Worm (Caenorhabditis elegans) whole organism, L1 larva: ENCODE results near the gene C35D6.4.

Source experiments
- C04F5.9 ChIP-seq: sonication (generic microtip); optimal IDR thresholded peaks from 2 replicates; lab custom pipeline; 2016; ENCODE audit warnings: missing genetic modification characterization, missing compliant biosample characterization
- F16B12.6 ChIP-seq: fragments of 150-350 bp; optimal IDR thresholded peaks from 2 replicates; lab custom pipeline; 2014; ENCODE audit warnings: missing biosample characterization, missing genetic modification characterization
- aha-1 ChIP-seq: fragments of 150-350 bp; optimal IDR thresholded peaks from 2 replicates; lab custom pipeline; 2014; ENCODE audit warnings: missing biosample characterization, missing genetic modification characterization
- blmp-1 ChIP-seq: fragments of 150-350 bp; optimal IDR thresholded peaks from 2 replicates; lab custom pipeline; 2014; ENCODE audit warnings: missing biosample characterization, missing genetic modification characterization
- ceh-63 ChIP-seq: fragments of 200-800 bp; sonication (Bioruptor generic); optimal IDR thresholded peaks from 2 replicates; lab custom pipeline; 2018; ENCODE audit warnings: mild to moderate bottlenecking, missing genetic modification characterization, missing compliant biosample characterization
- ceh-8 ChIP-seq: fragments of 200-800 bp; sonication (Bioruptor generic); optimal IDR thresholded peaks from 2 replicates; lab custom pipeline; 2018; ENCODE audit warnings: mild to moderate bottlenecking, missing genetic modification characterization, moderate library complexity, missing compliant biosample characterization
- ceh-82 ChIP-seq, 3 experiments: fragments of 150-350 bp in 1 of 3; sonication (generic microtip) in 2 of 3; optimal IDR thresholded peaks; 2 replicates each; lab custom pipeline; 2014 to 2017; ENCODE audit warnings: missing biosample characterization in 3 of 3, missing genetic modification characterization in 3 of 3
- ces-1 ChIP-seq: fragments of 150-350 bp; optimal IDR thresholded peaks from 2 replicates; lab custom pipeline; 2014; ENCODE audit warnings: missing biosample characterization, missing genetic modification reagents, missing genetic modification characterization
- dpl-1 ChIP-seq, 3 experiments: fragments of 150-350 bp in 2 of 3; sonication (generic microtip) in 1 of 3; optimal IDR thresholded peaks; 2 replicates each; lab custom pipeline; 2014 to 2017; ENCODE audit warnings: missing biosample characterization in 3 of 3, missing genetic modification characterization in 3 of 3, missing genetic modification reagents in 3 of 3
- efl-1 ChIP-seq, 4 experiments: fragments of 150-350 bp; optimal IDR thresholded peaks in 3 of 4; peaks in 1 of 4; 1 replicate in 1 of 4; 2 replicates in 3 of 4; lab custom pipeline; 2014; ENCODE audit warnings: missing biosample characterization in 2 of 4, missing genetic modification characterization in 2 of 4, missing genetic modification reagents in 2 of 4
- egl-27 ChIP-seq, 2 experiments: fragments of 150-350 bp in 1 of 2; sonication (generic microtip); optimal IDR thresholded peaks; 3 replicates each; lab custom pipeline; 2017 to 2018; ENCODE audit warnings: missing biosample characterization in 2 of 2, missing genetic modification characterization in 2 of 2, missing genetic modification reagents in 2 of 2
- ets-5 ChIP-seq: fragments of 200-800 bp; sonication (Bioruptor generic); IDR thresholded peaks from 2 replicates; pipeline ENCODE4 v1.3.6; 2022; ENCODE audit warnings: missing genetic modification characterization, missing compliant biosample characterization
- fkh-8 ChIP-seq: sonication (generic microtip); optimal IDR thresholded peaks from 2 replicates; lab custom pipeline; 2016; ENCODE audit warnings: mild to moderate bottlenecking, missing genetic modification characterization, missing compliant biosample characterization
- fos-1 ChIP-seq: fragments of 150-350 bp; optimal IDR thresholded peaks from 2 replicates; lab custom pipeline; 2014; ENCODE audit warnings: missing biosample characterization, missing genetic modification characterization
- grh-1 ChIP-seq: fragments of 200-800 bp; sonication (Bioruptor generic); IDR thresholded peaks from 2 replicates; pipeline ENCODE4 v1.3.6; 2022; ENCODE audit warnings: missing genetic modification reagents, missing genetic modification characterization, missing compliant biosample characterization
- jun-1 ChIP-seq: fragments of 150-350 bp; optimal IDR thresholded peaks from 2 replicates; lab custom pipeline; 2014; ENCODE audit warnings: missing biosample characterization, missing genetic modification reagents, missing genetic modification characterization
- lin-35 ChIP-seq, 2 experiments: fragments of 150-350 bp; optimal IDR thresholded peaks; 2 replicates each; lab custom pipeline; 2014; ENCODE audit warnings: missing biosample characterization in 2 of 2, missing genetic modification characterization in 2 of 2, missing genetic modification reagents in 2 of 2
- lin-39 ChIP-seq: fragments of 150-350 bp; optimal IDR thresholded peaks from 2 replicates; lab custom pipeline; 2014; ENCODE audit warnings: missing biosample characterization, missing genetic modification reagents, missing genetic modification characterization
- lir-3 ChIP-seq: sonication (generic microtip); optimal IDR thresholded peaks from 2 replicates; lab custom pipeline; 2016; ENCODE audit warnings: mild to moderate bottlenecking, missing genetic modification characterization, moderate library complexity, missing compliant biosample characterization; ENCODE audit not compliant: poor library complexity
- lsy-2 ChIP-seq, 2 experiments: fragments of 150-350 bp; optimal IDR thresholded peaks; 2 replicates each; lab custom pipeline; 2014; ENCODE audit warnings: missing biosample characterization in 2 of 2, missing genetic modification characterization in 2 of 2
- mdl-1 ChIP-seq, 2 experiments: fragments of 150-350 bp; optimal IDR thresholded peaks; 2 replicates each; lab custom pipeline; 2014 to 2017; ENCODE audit warnings: missing biosample characterization in 2 of 2, missing genetic modification characterization in 2 of 2, inconsistent platforms in 1 of 2
- mep-1 ChIP-seq: fragments of 150-350 bp; optimal IDR thresholded peaks from 2 replicates; lab custom pipeline; 2014; ENCODE audit warnings: missing biosample characterization, missing genetic modification characterization
- nhr-12 ChIP-seq: sonication (generic microtip); optimal IDR thresholded peaks from 2 replicates; lab custom pipeline; 2017; ENCODE audit warnings: missing biosample characterization, missing genetic modification characterization
- nhr-19 ChIP-seq: fragments of 200-800 bp; sonication (Bioruptor generic); conservative IDR thresholded peaks from 2 replicates; pipeline ENCODE4 v1.3.6; 2022; ENCODE audit warnings: missing genetic modification characterization, missing compliant biosample characterization
- nhr-20 ChIP-seq: sonication (generic microtip); optimal IDR thresholded peaks from 2 replicates; lab custom pipeline; 2016; ENCODE audit warnings: mild to moderate bottlenecking, missing genetic modification characterization, missing compliant biosample characterization
- nhr-237 ChIP-seq: fragments of 150-350 bp; optimal IDR thresholded peaks from 2 replicates; lab custom pipeline; 2014; ENCODE audit warnings: missing biosample characterization, missing genetic modification characterization
- nhr-28 ChIP-seq: fragments of 150-350 bp; optimal IDR thresholded peaks from 2 replicates; lab custom pipeline; 2014; ENCODE audit warnings: missing biosample characterization, missing genetic modification characterization
- nhr-47 ChIP-seq: sonication (generic microtip); optimal IDR thresholded peaks from 2 replicates; lab custom pipeline; 2016; ENCODE audit warnings: mild to moderate bottlenecking, missing genetic modification characterization, moderate library complexity, missing compliant biosample characterization
- nhr-71 ChIP-seq: sonication (generic microtip); optimal IDR thresholded peaks from 2 replicates; lab custom pipeline; 2016; ENCODE audit warnings: mild to moderate bottlenecking, missing genetic modification characterization, moderate library complexity, missing compliant biosample characterization
- nhr-84 ChIP-seq: sonication (generic microtip); optimal IDR thresholded peaks from 2 replicates; lab custom pipeline; 2017; ENCODE audit warnings: missing biosample characterization, missing genetic modification characterization
- nhr-85 ChIP-seq: sonication (generic microtip); peaks from one replicate; lab custom pipeline; 2016; ENCODE audit warnings: missing genetic modification characterization, inconsistent platforms, missing compliant biosample characterization
- nhr-90 ChIP-seq: sonication (generic microtip); optimal IDR thresholded peaks from 2 replicates; lab custom pipeline; 2016; ENCODE audit warnings: mild to moderate bottlenecking, missing genetic modification characterization, missing compliant biosample characterization; ENCODE audit not compliant: poor library complexity
- pag-3 ChIP-seq: sonication (generic microtip); optimal IDR thresholded peaks from 2 replicates; lab custom pipeline; 2017; ENCODE audit warnings: missing genetic modification characterization, mild to moderate bottlenecking, missing compliant biosample characterization, antibody characterized with exemption, borderline replicate concordance; ENCODE audit not compliant: insufficient read depth
- pax-3 ChIP-seq: fragments of 200-800 bp; sonication (Bioruptor generic); optimal IDR thresholded peaks from 2 replicates; lab custom pipeline; 2018; ENCODE audit warnings: mild to moderate bottlenecking, missing genetic modification characterization, moderate library complexity, missing compliant biosample characterization
- pqm-1 ChIP-seq: sonication (generic microtip); optimal IDR thresholded peaks from 3 replicates; lab custom pipeline; 2017; ENCODE audit warnings: missing biosample characterization, missing genetic modification characterization
- skn-1 ChIP-seq: fragments of 150-350 bp; optimal IDR thresholded peaks from 2 replicates; lab custom pipeline; 2014; ENCODE audit warnings: missing biosample characterization, missing genetic modification characterization
- snpc-4 ChIP-seq: fragments of 150-350 bp; optimal IDR thresholded peaks from 2 replicates; lab custom pipeline; 2014; ENCODE audit warnings: missing biosample characterization, missing genetic modification characterization
- snu-23 ChIP-seq: sonication (generic microtip); optimal IDR thresholded peaks from 2 replicates; lab custom pipeline; 2016; ENCODE audit warnings: missing genetic modification characterization, missing compliant biosample characterization
- sox-4 ChIP-seq: sonication (generic microtip); optimal IDR thresholded peaks from 2 replicates; lab custom pipeline; 2016; ENCODE audit warnings: missing genetic modification characterization, missing compliant biosample characterization
- sup-37 ChIP-seq: fragments of 200-800 bp; sonication (Bioruptor generic); optimal IDR thresholded peaks from 2 replicates; lab custom pipeline; 2018; ENCODE audit warnings: mild to moderate bottlenecking, missing genetic modification characterization, missing compliant biosample characterization
- tbx-2 ChIP-seq: sonication (generic microtip); optimal IDR thresholded peaks from 2 replicates; lab custom pipeline; 2016; ENCODE audit warnings: missing genetic modification characterization, missing compliant biosample characterization
- unc-30 ChIP-seq: sonication (generic microtip); optimal IDR thresholded peaks from 2 replicates; lab custom pipeline; 2017; ENCODE audit warnings: missing biosample characterization, missing genetic modification characterization
- unc-62 ChIP-seq: fragments of 150-350 bp; optimal IDR thresholded peaks from 2 replicates; lab custom pipeline; 2014; ENCODE audit warnings: missing biosample characterization, missing genetic modification reagents, missing genetic modification characterization
- unc-98 ChIP-seq: fragments of 200-800 bp; sonication (Bioruptor generic); IDR thresholded peaks from 2 replicates; pipeline ENCODE4 v1.3.6; 2022; ENCODE audit warnings: missing genetic modification characterization, missing compliant biosample characterization
- zip-4 ChIP-seq: fragments of 200-800 bp; sonication (Bioruptor generic); optimal IDR thresholded peaks from 2 replicates; lab custom pipeline; 2018; ENCODE audit warnings: mild to moderate bottlenecking, missing genetic modification characterization, moderate library complexity, missing compliant biosample characterization
- ztf-11 ChIP-seq, 2 experiments: sonication (generic microtip); optimal IDR thresholded peaks; 2 replicates each; lab custom pipeline; 2016 to 2017; ENCODE audit warnings: missing genetic modification characterization in 2 of 2, missing biosample characterization in 1 of 2, missing compliant biosample characterization in 1 of 2

C35D6.4 gene

ce11 chrIV:16381933-16382591, 31.3 kb downstream of the C35D6.4 start, which contains the start of gene Y7A9D.1 (continued):
- TF ChIP-seq nhr-20 (tag; lab: Kevin White, UChicago) (peak; percentile 65), ceh-8 (peak; percentile 37), nhr-28 (tag; lab: Kevin White, UChicago) (no peak), nhr-90 (tag; lab: Kevin White, UChicago) (peak; percentile 76), ceh-82 (tag; optimal IDR thresholded peaks at IDR 0.05; lab: Kevin White, UChicago) (peak; percentile 8 to 35 (median 22)), skn-1 (tag; lab: Kevin White, UChicago) (no peak), unc-98 (GFP tag; lab: Robert Waterston, UW) (no peak), lsy-2 (tag; optimal IDR thresholded peaks at IDR 0.05; lab: Kevin White, UChicago) (peak; percentile 37 to 39), sox-4 (no peak), fkh-8 (peak; percentile 30), lin-35 (GFP tag; optimal IDR thresholded peaks at IDR 0.05; lab: Kevin White, UChicago) (peak in 1 of 2 experiments; percentile 43), pqm-1 (no peak), fos-1 (tag; lab: Kevin White, UChicago) (peak; percentile 33)

ce11 chrIV:16384665-16385064, 33.9 kb downstream of the C35D6.4 start:
- peak; percentile 8 for TF ChIP-seq snpc-4 (tag; lab: Kevin White, UChicago)
- no peak for TF ChIP-seq dpl-1 (GFP tag; optimal IDR thresholded peaks at IDR 0.05; lab: Kevin White, UChicago)
- TF ChIP-seq, all 84 proteins: peak for 1

- peak; percentile 66 for TF ChIP-seq snu-23 (GFP tag; lab: Kevin White, UChicago)
- peak in 1 of 3 experiments; percentile 33 for TF ChIP-seq dpl-1 (GFP tag; optimal IDR thresholded peaks at IDR 0.05; lab: Kevin White, UChicago)
- peak in 1 of 2 experiments; percentile 21 for TF ChIP-seq mdl-1 (tag; optimal IDR thresholded peaks at IDR 0.05; lab: Kevin White, UChicago)
- TF ChIP-seq nhr-237 (tag; lab: Kevin White, UChicago), result no peak
- TF ChIP-seq aha-1 (tag; lab: Kevin White, UChicago), result no peak
- no peak for TF ChIP-seq pax-3
- TF ChIP-seq nhr-71, result peak; percentile 51
- TF ChIP-seq grh-1, result no peak
- peak; percentile 44 for TF ChIP-seq nhr-90 (tag; lab: Kevin White, UChicago)
- TF ChIP-seq zip-4 (GFP tag; lab: Kevin White, UChicago), result no peak
- TF ChIP-seq nhr-28 (tag; lab: Kevin White, UChicago), result no peak
- no peak for TF ChIP-seq nhr-84 (tag; lab: Kevin White, UChicago)
- TF ChIP-seq nhr-12 (tag; lab: Kevin White, UChicago), result no peak
- TF ChIP-seq efl-1 (optimal IDR thresholded peaks at IDR 0.05; lab: Kevin White, UChicago), result peak; percentile 7 to 43
- peak; percentile 23 to 93 for TF ChIP-seq efl-1 (GFP tag; optimal IDR thresholded peaks at IDR 0.05 in 1 of 2; lab: Kevin White, UChicago)
- no peak for TF ChIP-seq pag-3 (tag; lab: Kevin White, UChicago)
- TF ChIP-seq lin-39 (tag; lab: Kevin White, UChicago), result no peak
- no peak for TF ChIP-seq jun-1
- peak; percentile 63 for TF ChIP-seq nhr-47 (tag; lab: Kevin White, UChicago)
- no peak for TF ChIP-seq egl-27 (tag; optimal IDR thresholded peaks at IDR 0.05; lab: Kevin White, UChicago)
- peak; percentile 35 for TF ChIP-seq ceh-63 (GFP tag; lab: Kevin White, UChicago)
- no peak for TF ChIP-seq lir-3 (tag; lab: Kevin White, UChicago)
- TF ChIP-seq blmp-1, result no peak
- peak; percentile 76 for TF ChIP-seq nhr-85 (tag; lab: Kevin White, UChicago)
- no peak for TF ChIP-seq C04F5.9 (tag; lab: Kevin White, UChicago)
- TF ChIP-seq mep-1 (tag; lab: Kevin White, UChicago), result peak; percentile 17
- no peak for TF ChIP-seq unc-30 (tag; lab: Kevin White, UChicago)
- peak; percentile 45 for TF ChIP-seq nhr-19 (GFP tag; lab: Robert Waterston, UW)
- TF ChIP-seq sup-37 (GFP tag; lab: Kevin White, UChicago), result no peak
- no peak for TF ChIP-seq ces-1
- TF ChIP-seq unc-62, result no peak
- peak; percentile 25 for TF ChIP-seq tbx-2 (tag; lab: Kevin White, UChicago)
- peak in 1 of 2 experiments; percentile 16 for TF ChIP-seq ztf-11 (tag; optimal IDR thresholded peaks at IDR 0.05; lab: Kevin White, UChicago)
- TF ChIP-seq ets-5 (GFP tag; lab: Robert Waterston, UW), result no peak
- no peak for TF ChIP-seq F16B12.6 (tag; lab: Kevin White, UChicago)
- peak in 2 of 3 experiments; percentile 19 to 43 for TF ChIP-seq ceh-82 (tag; optimal IDR thresholded peaks at IDR 0.05; lab: Kevin White, UChicago)
These were observed 37.4 kb downstream of the C35D6.4 start for ce11 chrIV:16388136-16388635.
